Comparison of ENCODE assay signal across 2 fruit fly cellular contexts in the genomic region with DNA sequence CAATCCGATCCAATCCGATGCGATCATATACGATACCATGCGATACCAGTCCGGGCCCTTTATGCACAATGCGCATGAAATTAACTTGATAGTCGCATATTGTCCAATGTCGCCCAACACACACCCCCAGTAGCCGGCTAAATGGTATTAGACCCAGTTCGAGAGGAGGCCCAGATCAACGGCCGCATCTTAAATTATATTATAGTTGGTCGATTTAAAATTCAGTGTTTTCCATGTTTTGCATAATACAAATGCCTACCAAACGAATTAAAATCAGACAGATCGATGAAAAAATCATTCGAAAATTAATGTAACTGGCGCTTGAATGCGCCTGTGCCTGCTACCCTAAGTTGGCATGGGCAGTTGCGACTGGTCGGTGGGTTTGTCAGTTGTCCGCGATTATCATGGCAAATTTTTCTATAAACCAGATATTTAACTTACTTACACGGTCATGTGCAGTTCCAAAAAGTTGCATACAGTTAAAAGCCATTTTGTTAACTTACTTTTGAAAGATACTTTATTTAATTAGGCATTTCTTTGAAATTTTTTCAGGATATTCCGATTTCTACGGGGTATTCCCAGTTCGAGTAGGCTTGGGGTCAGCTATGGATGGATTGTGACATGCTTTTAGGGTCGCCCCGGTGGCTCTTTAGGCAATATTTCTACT.
A peak's percentile ranks its signal among the peaks of the same experiment; 100 is the strongest.
TF ChIP-seq lines count a peak whose summit lies in the region.

No protein-coding gene starts in this region.

- TF ChIP-seq CTCF in whole organism, embryonic (GFP tag; optimal IDR thresholded peaks at IDR 0.05; lab: Kevin White, UChicago): no peak

TF ChIP-seq in whole organism, embryonic, 481 proteins besides CTCF, POLR2A, EP300 and RAD21 (continues in another document):
- TF ChIP-seq pb (GFP tag; optimal IDR thresholded peaks at IDR 0.05; lab: Kevin White, UChicago) (no peak), ab (GFP tag; optimal IDR thresholded peaks at IDR 0.05; lab: Kevin White, UChicago) (no peak), CG16815 (GFP tag; optimal IDR thresholded peaks at IDR 0.05; lab: Kevin White, UChicago) (no peak), CG31388 (GFP tag; optimal IDR thresholded peaks at IDR 0.05; lab: Kevin White, UChicago) (no peak), CG10462 (GFP tag; optimal IDR thresholded peaks at IDR 0.05; lab: Kevin White, UChicago) (no peak), CG10959 (GFP tag; IDR thresholded peaks at IDR 0.05; lab: Robert Waterston, UW) (no peak), Deaf1 (tag; optimal IDR thresholded peaks at IDR 0.05; lab: Kevin White, UChicago) (no peak), CG15479 (GFP tag; optimal IDR thresholded peaks at IDR 0.05; lab: Kevin White, UChicago) (no peak), eve (GFP tag; optimal IDR thresholded peaks at IDR 0.05; lab: Kevin White, UChicago) (no peak), ase (GFP tag; IDR thresholded peaks at IDR 0.05; lab: Robert Waterston, UW) (no peak), E2f2 (GFP tag; IDR thresholded peaks at IDR 0.05; lab: Robert Waterston, UW) (no peak), ap (GFP tag; IDR thresholded peaks at IDR 0.05; lab: Robert Waterston, UW) (no peak), amos (GFP tag; IDR thresholded peaks at IDR 0.05; lab: Robert Waterston, UW; ENCODE audit: partially characterized antibody) (no peak), CG16813 (GFP tag; IDR thresholded peaks at IDR 0.05; lab: Robert Waterston, UW; ENCODE audit: partially characterized antibody) (no peak), Kr (GFP tag; optimal IDR thresholded peaks at IDR 0.05; lab: Kevin White, UChicago) (no peak), ken (GFP tag; IDR thresholded peaks at IDR 0.05; lab: Robert Waterston, UW) (no peak), CG11560 (tag; IDR thresholded peaks at IDR 0.05; lab: Robert Waterston, UW) (no peak), BtbVII (GFP tag; optimal IDR thresholded peaks at IDR 0.05; lab: Kevin White, UChicago) (no peak), CG18764 (GFP tag; optimal IDR thresholded peaks at IDR 0.05; lab: Kevin White, UChicago) (no peak), kni (GFP tag; optimal IDR thresholded peaks at IDR 0.05; lab: Kevin White, UChicago) (no peak), CG30431 (GFP tag; optimal IDR thresholded peaks at IDR 0.05; lab: Kevin White, UChicago) (no peak), ro (GFP tag; IDR thresholded peaks at IDR 0.05; lab: Robert Waterston, UW) (no peak), pzg (GFP tag; optimal IDR thresholded peaks at IDR 0.05; lab: Kevin White, UChicago) (no peak), ind (GFP tag; optimal IDR thresholded peaks at IDR 0.05; lab: Kevin White, UChicago) (peak; percentile 6), odd (GFP tag; optimal IDR thresholded peaks at IDR 0.05; lab: Kevin White, UChicago) (no peak), lov (optimal IDR thresholded peaks at IDR 0.05; lab: Kevin White, UChicago) (no peak), lov (GFP tag; IDR thresholded peaks at IDR 0.05; lab: Robert Waterston, UW) (no peak), Bdp1 (GFP tag; optimal IDR thresholded peaks at IDR 0.05; lab: Kevin White, UChicago) (no peak), hb (GFP tag; IDR thresholded peaks at IDR 0.05; lab: Robert Waterston, UW; ENCODE audit: partially characterized antibody) (no peak), Chrac-16 (GFP tag; optimal IDR thresholded peaks at IDR 0.05; lab: Kevin White, UChicago) (no peak), CG10366 (GFP tag; IDR thresholded peaks at IDR 0.05; lab: Robert Waterston, UW) (peak; percentile 45; the same call in 1 of the 2 replicates), Neu2 (GFP tag; optimal IDR thresholded peaks at IDR 0.05; lab: Kevin White, UChicago; ENCODE audit: borderline replicate concordance) (no peak), sqz (GFP tag; optimal IDR thresholded peaks at IDR 0.05; lab: Kevin White, UChicago) (no peak), Fer2 (tag; optimal IDR thresholded peaks at IDR 0.05; lab: Kevin White, UChicago) (no peak), CG14667 (GFP tag; IDR thresholded peaks at IDR 0.05; lab: Robert Waterston, UW) (no peak), trem (tag; optimal IDR thresholded peaks at IDR 0.05; lab: Kevin White, UChicago) (no peak), CG9727 (GFP tag; optimal IDR thresholded peaks at IDR 0.05; lab: Kevin White, UChicago) (no peak), CG34376 (GFP tag; optimal IDR thresholded peaks at IDR 0.05; lab: Kevin White, UChicago) (no peak), Dip2 (GFP tag; IDR thresholded peaks at IDR 0.05; lab: Robert Waterston, UW) (no peak), sim (GFP tag; IDR thresholded peaks at IDR 0.05; lab: Robert Waterston, UW) (0 out of 2 replicates have a peak, but pooled peaks have one; percentile 21), CG2678 (tag; optimal IDR thresholded peaks at IDR 0.05; lab: Kevin White, UChicago) (peak; percentile 49), CG10565 (GFP tag; optimal IDR thresholded peaks at IDR 0.05; lab: Kevin White, UChicago) (no peak), lilli (GFP tag; optimal IDR thresholded peaks at IDR 0.05; lab: Kevin White, UChicago) (no peak)

TF ChIP-seq in whole organism, prepupa, 60 proteins besides CTCF, POLR2A, EP300 and RAD21:
- TF ChIP-seq svp (GFP tag; lab: Kevin White, UChicago) (peak; percentile 30), Eip78C (GFP tag; lab: Kevin White, UChicago) (peak; percentile 40), fkh (GFP tag; optimal IDR thresholded peaks at IDR 0.05; lab: Kevin White, UChicago) (no peak)
